Fruit fly (Drosophila melanogaster): ENCODE data around the gene Desi.

The Desi gene

dm6 chr3R:10788186-10788585 lies 8.8 kb downstream of the Desi start, which contains the start of the genes Art1 and Mcm5:
Gene Art1 (minus strand): TSS chr3R:10788226.
Gene Mcm5 (plus strand): TSS chr3R:10788524.
- TF ChIP-seq noc (tag; optimal IDR thresholded peaks at IDR 0.05): peak; percentile 49

- TF ChIP-seq noc (tag; optimal IDR thresholded peaks at IDR 0.05): no peak
Measured at dm6 chr3R:10792604-10793003, 13.2 kb downstream of the Desi start, which contains the start of gene CG14687. Gene CG14687 (plus strand): TSS chr3R:10792904.

dm6 chr3R:10803855-10804254 lies 24.5 kb downstream of the Desi start, which contains the start of gene CG14692:
Gene CG14692 (minus strand): TSS chr3R:10803955.
- TF ChIP-seq noc (tag; optimal IDR thresholded peaks at IDR 0.05): no peak

dm6 chr3R:10815032-10815431 lies 35.7 kb downstream of the Desi start, which contains the start of the genes CG14693 and TTLL15:
Gene CG14693 (minus strand): TSS chr3R:10815047.
Gene TTLL15 (plus strand): TSS chr3R:10815288.
- TF ChIP-seq noc (tag; optimal IDR thresholded peaks at IDR 0.05): no peak

- no peak for TF ChIP-seq noc (tag; optimal IDR thresholded peaks at IDR 0.05)
Measured at dm6 chr3R:10826796-10827524, 47.6 kb downstream of the Desi start, which contains the start of gene Cad86C. Gene Cad86C (plus strand): TSS chr3R:10827079.

- no peak for TF ChIP-seq noc (tag; optimal IDR thresholded peaks at IDR 0.05)
Measured at dm6 chr3R:10828688-10829087, 49.3 kb downstream of the Desi start.

- TF ChIP-seq noc (tag; optimal IDR thresholded peaks at IDR 0.05): no peak
Measured at dm6 chr3R:10829746-10830145, 50.4 kb downstream of the Desi start.

Measured in whole organism, larva.